Fruit fly (Drosophila melanogaster) whole organism, wandering third instar larva: ENCODE data around the gene CG33223.

Experiments used
- CG32264 ChIP-seq: fragments of 200-800 bp; sonication (Bioruptor generic); optimal IDR thresholded peaks from 2 replicates; lab custom pipeline; 2016; ENCODE audit warnings: missing biosample characterization, missing genetic modification characterization
- CrebA ChIP-seq: fragments of 200-800 bp; sonication (Bioruptor generic); optimal IDR thresholded peaks from 2 replicates; lab custom pipeline; 2016; ENCODE audit warnings: missing biosample characterization, mild to moderate bottlenecking, missing genetic modification characterization, borderline replicate concordance
- Dif ChIP-seq: fragments of 200-275, 200-300 bp; sonication (Bioruptor generic); optimal IDR thresholded peaks from 2 replicates; lab custom pipeline; 2018; ENCODE audit warnings: missing biosample characterization, missing genetic modification characterization; ENCODE audit not compliant: partially characterized antibody
- GATAd ChIP-seq: sonication (Bioruptor generic); optimal IDR thresholded peaks from 2 replicates; lab custom pipeline; 2016; ENCODE audit warnings: missing biosample characterization, missing genetic modification characterization
- HLH106 ChIP-seq: fragments of 200-800 bp; optimal IDR thresholded peaks from 3 replicates; lab custom pipeline; 2019; ENCODE audit warnings: missing biosample characterization, mild to moderate bottlenecking, missing genetic modification characterization, moderate library complexity
- Hr78 ChIP-seq: fragments of >200 bp; optimal IDR thresholded peaks from 2 replicates; lab custom pipeline; 2017; ENCODE audit warnings: missing biosample characterization, missing genetic modification characterization
- Hr83 ChIP-seq: fragments of 200-300 bp; sonication (Bioruptor generic); optimal IDR thresholded peaks from 2 replicates; lab custom pipeline; 2016; ENCODE audit warnings: missing biosample characterization, mild to moderate bottlenecking, missing genetic modification characterization, moderate library complexity; ENCODE audit not compliant: poor library complexity, severe bottlenecking
- Jra ChIP-seq: sonication (Bioruptor generic); optimal IDR thresholded peaks from 2 replicates; lab custom pipeline; 2016; ENCODE audit warnings: missing biosample characterization, missing genetic modification characterization
- Mio ChIP-seq: sonication (Bioruptor generic); optimal IDR thresholded peaks from 2 replicates; lab custom pipeline; 2016; ENCODE audit warnings: missing biosample characterization, missing genetic modification characterization
- Myc ChIP-seq: fragments of >200 bp; optimal IDR thresholded peaks from 2 replicates; lab custom pipeline; 2017
- OdsH ChIP-seq: fragments of 200-800 bp; sonication (Bioruptor generic); optimal IDR thresholded peaks from 2 replicates; lab custom pipeline; 2016; ENCODE audit warnings: missing biosample characterization, mild to moderate bottlenecking, missing genetic modification characterization
- Sp1 ChIP-seq: fragments of 200-800 bp; sonication (Bioruptor generic); optimal IDR thresholded peaks from 3 replicates; lab custom pipeline; 2019; ENCODE audit warnings: missing biosample characterization, mild to moderate bottlenecking, missing genetic modification characterization, moderate library complexity
- Vsx2 ChIP-seq: fragments of 200-300, 225-300 bp; sonication (Bioruptor generic); optimal IDR thresholded peaks from 2 replicates; lab custom pipeline; 2018; ENCODE audit warnings: missing biosample characterization, missing genetic modification characterization; ENCODE audit not compliant: partially characterized antibody
- br ChIP-seq: fragments of 200-800 bp; sonication (Bioruptor generic); optimal IDR thresholded peaks from 2 replicates; lab custom pipeline; 2016; ENCODE audit warnings: missing biosample characterization, missing genetic modification characterization
- brk ChIP-seq: fragments of 200-800 bp; sonication (Bioruptor generic); optimal IDR thresholded peaks from 2 replicates; lab custom pipeline; 2016; ENCODE audit warnings: missing biosample characterization, mild to moderate bottlenecking, missing genetic modification characterization
- dl ChIP-seq, 2 experiments: fragments of 175-275, 200-275 bp in 1 of 2; fragments of 200-275 bp in 1 of 2; sonication (Bioruptor generic); optimal IDR thresholded peaks; lab custom pipeline; 2018; ENCODE audit warnings: mild to moderate bottlenecking in 2 of 2, missing biosample characterization in 2 of 2, missing genetic modification characterization in 2 of 2, moderate library complexity in 2 of 2; ENCODE audit not compliant: partially characterized antibody in 2 of 2, insufficient read depth in 1 of 2
- dmrt93B ChIP-seq: fragments of 200-800 bp; sonication (Bioruptor generic); optimal IDR thresholded peaks from 2 replicates; lab custom pipeline; 2018; ENCODE audit warnings: missing biosample characterization, mild to moderate bottlenecking, missing genetic modification characterization
- dsf ChIP-seq: sonication (Bioruptor generic); optimal IDR thresholded peaks from 2 replicates; lab custom pipeline; 2016; ENCODE audit warnings: missing biosample characterization, missing genetic modification characterization, borderline replicate concordance
- ey ChIP-seq: fragments of 200-800 bp; sonication (Bioruptor generic); optimal IDR thresholded peaks from 2 replicates; lab custom pipeline; 2016; ENCODE audit warnings: missing biosample characterization, missing genetic modification characterization
- foxo ChIP-seq, 2 experiments: fragments of 200-800 bp; sonication (Bioruptor generic); optimal IDR thresholded peaks; 2 replicates in 1 of 2; 3 replicates in 1 of 2; lab custom pipeline; 2016 to 2017; ENCODE audit warnings: missing biosample characterization in 2 of 2, missing genetic modification characterization in 2 of 2
- fru ChIP-seq: fragments of 200-800 bp; sonication (Bioruptor generic); optimal IDR thresholded peaks from 3 replicates; lab custom pipeline; 2016; ENCODE audit warnings: missing biosample characterization, mild to moderate bottlenecking, missing genetic modification characterization
- h ChIP-seq: fragments of 200-800 bp; sonication (Bioruptor generic); optimal IDR thresholded peaks from 3 replicates; lab custom pipeline; 2016; ENCODE audit warnings: missing biosample characterization, mild to moderate bottlenecking, missing genetic modification characterization
- jim ChIP-seq: fragments of 175-275, 200-325 bp; sonication (Bioruptor generic); optimal IDR thresholded peaks from 2 replicates; lab custom pipeline; 2016; ENCODE audit warnings: missing biosample characterization, mild to moderate bottlenecking, missing genetic modification characterization
- lola ChIP-seq: fragments of >200 bp; optimal IDR thresholded peaks from 2 replicates; lab custom pipeline; 2017; ENCODE audit warnings: missing biosample characterization, missing genetic modification characterization
- pan ChIP-seq: fragments of >200 bp; optimal IDR thresholded peaks from 2 replicates; lab custom pipeline; 2017
- psq ChIP-seq: fragments of 200-800 bp; sonication (Bioruptor generic); optimal IDR thresholded peaks from 3 replicates; lab custom pipeline; 2017; ENCODE audit warnings: missing biosample characterization, mild to moderate bottlenecking, missing genetic modification characterization, moderate library complexity
- rgr ChIP-seq: fragments of 200-800 bp; sonication (Bioruptor generic); optimal IDR thresholded peaks from 3 replicates; lab custom pipeline; 2016; ENCODE audit warnings: missing biosample characterization, mild to moderate bottlenecking, missing genetic modification characterization
- sv ChIP-seq: fragments of 200-800 bp; sonication (Bioruptor generic); optimal IDR thresholded peaks from 3 replicates; lab custom pipeline; 2016; ENCODE audit warnings: missing biosample characterization, missing genetic modification characterization
- tai ChIP-seq: sonication (Bioruptor generic); optimal IDR thresholded peaks from 2 replicates; lab custom pipeline; 2016; ENCODE audit warnings: missing biosample characterization, missing genetic modification characterization
- usp ChIP-seq: fragments of >200 bp; optimal IDR thresholded peaks from 2 replicates; lab custom pipeline; 2017; ENCODE audit warnings: missing biosample characterization, missing genetic modification characterization
- woc ChIP-seq: sonication (Bioruptor generic); optimal IDR thresholded peaks from 2 replicates; lab custom pipeline; 2016; ENCODE audit warnings: missing biosample characterization, mild to moderate bottlenecking, missing genetic modification characterization

The CG33223 gene

dm6 chrX:8490976-8491345 is 7.3 kb upstream of the CG33223 start:
- no peak for TF ChIP-seq tai
- TF ChIP-seq sv (GFP tag; lab: Kevin White, UChicago): no peak
- no peak for TF ChIP-seq Mio (GFP tag; lab: Kevin White, UChicago)
- no peak for TF ChIP-seq CrebA (GFP tag; lab: Kevin White, UChicago)
- peak in 1 of 2 experiments; percentile 16 for TF ChIP-seq foxo (GFP tag; optimal IDR thresholded peaks at IDR 0.05; lab: Kevin White, UChicago)
- TF ChIP-seq brk (GFP tag; lab: Kevin White, UChicago): no peak
- no peak for TF ChIP-seq jim
- TF ChIP-seq psq (GFP tag; lab: Kevin White, UChicago): no peak
- peak; percentile 40 for TF ChIP-seq woc (GFP tag; lab: Kevin White, UChicago)
- no peak for TF ChIP-seq br (GFP tag; lab: Kevin White, UChicago)
- no peak for TF ChIP-seq dsf
- TF ChIP-seq fru: peak; percentile 39
- TF ChIP-seq Vsx2 (GFP tag; lab: Kevin White, UChicago): no peak
- TF ChIP-seq Hr78 (GFP tag; lab: Kevin White, UChicago): no peak
- peak; percentile 65 for TF ChIP-seq HLH106 (tag; lab: Kevin White, UChicago)
- no peak for TF ChIP-seq Jra
- TF ChIP-seq usp (GFP tag; lab: Kevin White, UChicago): no peak
- no peak for TF ChIP-seq Hr83 (GFP tag; lab: Kevin White, UChicago)
- TF ChIP-seq CG32264: no peak
- peak; percentile 39 for TF ChIP-seq Sp1 (GFP tag; lab: Kevin White, UChicago)
- no peak for TF ChIP-seq GATAd (GFP tag; lab: Kevin White, UChicago)
- TF ChIP-seq Dif (GFP tag; lab: Kevin White, UChicago): no peak
- peak; percentile 16 for TF ChIP-seq rgr (GFP tag; lab: Kevin White, UChicago)
- TF ChIP-seq ey: peak; percentile 25
- TF ChIP-seq dmrt93B (GFP tag; lab: Kevin White, UChicago): peak; percentile 29
- no peak for TF ChIP-seq lola (GFP tag; lab: Kevin White, UChicago)
- peak; percentile 17 for TF ChIP-seq h
- TF ChIP-seq Myc (lab: Kevin White, UChicago): no peak
- no peak for TF ChIP-seq OdsH (GFP tag; lab: Kevin White, UChicago)
- no peak for TF ChIP-seq dl (GFP tag; optimal IDR thresholded peaks at IDR 0.05; lab: Kevin White, UChicago; ENCODE audit: insufficient read depth in 1 of 2, partially characterized antibody in 2 of 2)
- no peak for TF ChIP-seq pan (lab: Kevin White, UChicago)
- TF ChIP-seq, all 38 proteins: peak for 9

dm6 chrX:8490291-8490975 is 6.7 kb upstream of the CG33223 start:
- TF ChIP-seq sv (GFP tag; lab: Kevin White, UChicago): no peak
- no peak for TF ChIP-seq dl (GFP tag; optimal IDR thresholded peaks at IDR 0.05; lab: Kevin White, UChicago; ENCODE audit: insufficient read depth in 1 of 2, partially characterized antibody in 2 of 2)
- TF ChIP-seq foxo (GFP tag; optimal IDR thresholded peaks at IDR 0.05; lab: Kevin White, UChicago): no peak
- no peak for TF ChIP-seq woc (GFP tag; lab: Kevin White, UChicago)

- TF ChIP-seq Mio (GFP tag; lab: Kevin White, UChicago) (no peak), Hr83 (GFP tag; lab: Kevin White, UChicago) (no peak), foxo (GFP tag; optimal IDR thresholded peaks at IDR 0.05; lab: Kevin White, UChicago) (no peak)
These were observed 5.8 kb upstream of the CG33223 start, which contains the start of gene otu for dm6 chrX:8489485-8489970. otu (minus strand) TSS chrX:8489535.

DNA sequence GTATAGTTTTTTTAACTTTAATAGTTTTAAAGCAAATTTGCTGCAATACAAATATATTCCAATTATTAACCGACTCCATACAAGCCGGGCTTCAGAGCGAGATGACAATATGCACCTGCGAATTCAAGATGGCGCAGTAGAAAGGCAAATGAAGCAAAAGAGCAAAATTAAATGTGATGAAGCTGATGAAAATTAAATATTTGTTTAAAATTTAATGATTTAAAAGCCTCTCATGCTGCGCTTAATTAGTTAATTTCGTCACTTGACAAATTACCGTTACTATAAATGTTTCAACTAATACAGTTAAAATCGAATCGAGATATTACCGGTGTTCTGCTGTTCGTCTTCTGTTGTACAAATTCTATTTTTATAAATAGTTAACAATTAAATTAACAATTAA is 5.4 kb upstream of the CG33223 start, which contains the start of gene CG33181:
Gene CG33181, plus strand, starts transcription at position 301 of the 400 bp plus-strand sequence.
- no peak for TF ChIP-seq woc (GFP tag; lab: Kevin White, UChicago)
- no peak for TF ChIP-seq brk (GFP tag; lab: Kevin White, UChicago)
- no peak for TF ChIP-seq Hr78 (GFP tag; lab: Kevin White, UChicago)
- no peak for TF ChIP-seq usp (GFP tag; lab: Kevin White, UChicago)
- TF ChIP-seq Dif (GFP tag; lab: Kevin White, UChicago): no peak
- no peak for TF ChIP-seq fru
